Worm (Caenorhabditis elegans) whole organism, L3 larva: ENCODE results near the gene srab-23.
A peak's percentile ranks its signal among the peaks of the same experiment; 100 is the strongest.

ENCODE experiments used
- ZK546.5 ChIP-seq: sonication (generic microtip); optimal IDR thresholded peaks from 2 replicates; lab custom pipeline; 2017; ENCODE audit warnings: missing biosample characterization, missing genetic modification characterization
- ama-1 ChIP-seq: fragments of 150-350 bp; optimal IDR thresholded peaks from 2 replicates; lab custom pipeline; 2018
- ceh-28 ChIP-seq: fragments of 150-350 bp; optimal IDR thresholded peaks from 2 replicates; lab custom pipeline; 2014; ENCODE audit warnings: missing biosample characterization, missing genetic modification reagents, missing genetic modification characterization
- fos-1 ChIP-seq: fragments of 150-350 bp; optimal IDR thresholded peaks from 2 replicates; lab custom pipeline; 2014; ENCODE audit warnings: missing biosample characterization, missing genetic modification characterization
- mml-1 ChIP-seq: fragments of 150-350 bp; sonication (generic microtip); optimal IDR thresholded peaks from 3 replicates; lab custom pipeline; 2014; ENCODE audit warnings: missing biosample characterization, missing genetic modification characterization
- nhr-237 ChIP-seq: fragments of 150-350 bp; optimal IDR thresholded peaks from 2 replicates; lab custom pipeline; 2014; ENCODE audit warnings: missing biosample characterization, missing genetic modification characterization
- nhr-25 ChIP-seq: sonication (generic microtip); optimal IDR thresholded peaks from 2 replicates; lab custom pipeline; 2017; ENCODE audit warnings: missing biosample characterization, missing genetic modification characterization
- nhr-28 ChIP-seq: fragments of 150-350 bp; optimal IDR thresholded peaks from 2 replicates; lab custom pipeline; 2014; ENCODE audit warnings: missing biosample characterization, missing genetic modification characterization
- nhr-43 ChIP-seq: sonication (generic microtip); optimal IDR thresholded peaks from 2 replicates; lab custom pipeline; 2016; ENCODE audit warnings: mild to moderate bottlenecking, missing genetic modification characterization, missing compliant biosample characterization; ENCODE audit not compliant: poor library complexity, severe bottlenecking
- sea-2 ChIP-seq: fragments of 150-350 bp; sonication (generic microtip); optimal IDR thresholded peaks from 4 replicates; lab custom pipeline; 2014; ENCODE audit warnings: missing biosample characterization, missing genetic modification reagents, missing genetic modification characterization
- skn-1 ChIP-seq: fragments of 150-350 bp; optimal IDR thresholded peaks from 2 replicates; lab custom pipeline; 2014; ENCODE audit warnings: missing biosample characterization, missing genetic modification characterization

ce11 chrV:2067985-2068499 lies 32.6 kb upstream of the srab-23 start, which contains the start of gene lbp-9:
- TF ChIP-seq ama-1 (lab: Kevin White, UChicago) (no peak), skn-1 (no peak), sea-2 (no peak), fos-1 (tag; lab: Kevin White, UChicago) (no peak), nhr-237 (tag; lab: Kevin White, UChicago) (no peak), mml-1 (tag; lab: Kevin White, UChicago) (no peak), nhr-25 (tag; lab: Kevin White, UChicago) (peak; percentile 94), ceh-28 (tag; lab: Kevin White, UChicago) (peak; percentile 10), nhr-43 (tag; lab: Kevin White, UChicago) (no peak), nhr-28 (tag; lab: Kevin White, UChicago) (no peak), ZK546.5 (no peak)
